Worm (Caenorhabditis elegans) whole organism, young adult: ENCODE results near the gene Y49E10.16.

Source experiments
- B0019.2 ChIP-seq: fragments of 200-800 bp; sonication (Bioruptor generic); conservative IDR thresholded peaks from 2 replicates; pipeline ENCODE4 v1.3.6; 2022; ENCODE audit warnings: missing genetic modification reagents, missing genetic modification characterization, missing compliant biosample characterization
- B0035.1 ChIP-seq: sonication (generic microtip); optimal IDR thresholded peaks from 2 replicates; lab custom pipeline; 2016; ENCODE audit warnings: missing genetic modification characterization, mild to moderate bottlenecking, missing compliant biosample characterization, missing genotype, missing genetic modification reagents
- B0336.3 ChIP-seq: fragments of 200-800 bp; sonication (Bioruptor generic); IDR thresholded peaks from 2 replicates; pipeline ENCODE4 v1.3.6; 2022; ENCODE audit warnings: missing genetic modification characterization, missing compliant biosample characterization
- F33H1.4 ChIP-seq: fragments of 200-800 bp; sonication (Bioruptor generic); IDR thresholded peaks from 2 replicates; pipeline ENCODE4 v1.3.6; 2022; ENCODE audit warnings: missing genetic modification reagents, missing genetic modification characterization, missing compliant biosample characterization
- F39B2.1 ChIP-seq: fragments of 200-800 bp; sonication (Bioruptor generic); IDR thresholded peaks from 2 replicates; pipeline ENCODE4 v1.3.6; 2022; ENCODE audit warnings: missing genetic modification reagents, missing genetic modification characterization, missing compliant biosample characterization
- F49E8.2 ChIP-seq: sonication (generic microtip); optimal IDR thresholded peaks from 3 replicates; lab custom pipeline; 2017; ENCODE audit warnings: missing genetic modification characterization, mild to moderate bottlenecking, missing compliant biosample characterization, antibody characterized with exemption, moderate library complexity; ENCODE audit not compliant: insufficient read depth
- F57C9.4 ChIP-seq: sonication (generic microtip); optimal IDR thresholded peaks from 2 replicates; lab custom pipeline; 2017; ENCODE audit warnings: mild to moderate bottlenecking, missing genetic modification characterization, missing compliant biosample characterization
- K12H6.12 ChIP-seq: fragments of 200-800 bp; sonication (Bioruptor generic); optimal IDR thresholded peaks from 2 replicates; lab custom pipeline; 2018; ENCODE audit warnings: mild to moderate bottlenecking, missing genetic modification characterization, missing compliant biosample characterization
- Y95B8A.8 ChIP-seq: fragments of 200-800 bp; sonication (Bioruptor generic); IDR thresholded peaks from 2 replicates; pipeline ENCODE4 v1.3.6; 2022; ENCODE audit warnings: missing genetic modification reagents, missing genetic modification characterization, missing compliant biosample characterization
- ama-1 ChIP-seq, 3 experiments: fragments of 150-350 bp in 1 of 3; sonication (generic microtip) in 2 of 3; optimal IDR thresholded peaks; 2 replicates each; lab custom pipeline; 2014 to 2018; ENCODE audit warnings: missing biosample characterization in 2 of 3, missing genetic modification characterization in 2 of 3, missing genetic modification reagents in 2 of 3
- atf-7 ChIP-seq: sonication (generic microtip); optimal IDR thresholded peaks from 2 replicates; lab custom pipeline; 2017; ENCODE audit warnings: mild to moderate bottlenecking, missing genetic modification characterization, missing compliant biosample characterization
- athp-1 ChIP-seq: sonication (generic microtip); optimal IDR thresholded peaks from 2 replicates; lab custom pipeline; 2017; ENCODE audit warnings: mild to moderate bottlenecking, missing genetic modification characterization, missing compliant biosample characterization
- attf-5 ChIP-seq: fragments of 200-800 bp; sonication (Bioruptor generic); optimal IDR thresholded peaks from 2 replicates; lab custom pipeline; 2018; ENCODE audit warnings: mild to moderate bottlenecking, missing genetic modification characterization, missing compliant biosample characterization
- ccch-3 ChIP-seq: fragments of 200-800 bp; sonication (Bioruptor generic); optimal IDR thresholded peaks from 2 replicates; lab custom pipeline; 2018; ENCODE audit warnings: mild to moderate bottlenecking, missing genetic modification characterization, missing compliant biosample characterization
- cebp-1 ChIP-seq, 2 experiments: fragments of 200-800 bp in 1 of 2; sonication (Bioruptor generic) in 1 of 2; sonication (generic microtip) in 1 of 2; IDR thresholded peaks in 1 of 2; optimal IDR thresholded peaks in 1 of 2; 2 replicates each; pipeline versions ENCODE4 v1.3.6 to Lab custom; 2017 to 2022; ENCODE audit warnings: missing compliant biosample characterization in 2 of 2, missing genetic modification characterization in 2 of 2, mild to moderate bottlenecking in 1 of 2, missing genetic modification reagents in 1 of 2, moderate library complexity in 1 of 2
- ceh-91 ChIP-seq: fragments of 200-800 bp; sonication (Bioruptor generic); IDR thresholded peaks from 2 replicates; pipeline ENCODE4 v1.3.6; 2022; ENCODE audit warnings: missing genetic modification reagents, missing genetic modification characterization, missing compliant biosample characterization
- die-1 ChIP-seq: sonication (generic microtip); optimal IDR thresholded peaks from 2 replicates; lab custom pipeline; 2016; ENCODE audit warnings: missing genotype, mild to moderate bottlenecking, missing genetic modification characterization, missing compliant biosample characterization
- egl-44 ChIP-seq: fragments of 200-800 bp; sonication (Bioruptor generic); IDR thresholded peaks from 2 replicates; pipeline ENCODE4 v1.3.6; 2022; ENCODE audit warnings: missing genetic modification reagents, missing genetic modification characterization, missing compliant biosample characterization
- ekl-4 ChIP-seq: fragments of 200-800 bp; sonication (Bioruptor generic); IDR thresholded peaks from 2 replicates; pipeline ENCODE4 v1.3.6; 2022; ENCODE audit warnings: missing genetic modification reagents, missing genetic modification characterization, missing compliant biosample characterization
- hmg-1.2 ChIP-seq: fragments of 200-800 bp; sonication (Bioruptor generic); IDR thresholded peaks from 2 replicates; pipeline ENCODE4 v1.3.6; 2022; ENCODE audit warnings: missing genetic modification reagents, missing genetic modification characterization, missing compliant biosample characterization
- hrde-1 ChIP-seq: sonication (generic microtip); optimal IDR thresholded peaks from 2 replicates; lab custom pipeline; 2016; ENCODE audit warnings: missing genetic modification characterization, mild to moderate bottlenecking, missing compliant biosample characterization, moderate library complexity, missing genotype, missing genetic modification reagents, borderline replicate concordance
- hsf-1 ChIP-seq: fragments of 200-800 bp; sonication (Bioruptor generic); IDR thresholded peaks from 2 replicates; pipeline ENCODE4 v1.3.6; 2022; ENCODE audit warnings: missing genetic modification reagents, missing genetic modification characterization, missing compliant biosample characterization
- lag-1 ChIP-seq: fragments of 200-800 bp; sonication (Bioruptor generic); IDR thresholded peaks from 2 replicates; pipeline ENCODE4 v1.3.6; 2022; ENCODE audit warnings: missing genetic modification reagents, missing genetic modification characterization, missing compliant biosample characterization
- let-526 ChIP-seq: fragments of 200-800 bp; sonication (Bioruptor generic); IDR thresholded peaks from 2 replicates; pipeline ENCODE4 v1.3.6; 2022; ENCODE audit warnings: missing genetic modification reagents, missing genetic modification characterization, missing compliant biosample characterization
- lir-1 ChIP-seq: fragments of 200-800 bp; sonication (Bioruptor generic); conservative IDR thresholded peaks from 2 replicates; pipeline ENCODE4 v1.3.6; 2022; ENCODE audit warnings: missing genetic modification reagents, missing genetic modification characterization, missing compliant biosample characterization
- madf-10 ChIP-seq: sonication (generic microtip); optimal IDR thresholded peaks from 2 replicates; lab custom pipeline; 2016; ENCODE audit warnings: mild to moderate bottlenecking, missing genetic modification characterization, missing compliant biosample characterization
- mxl-1 ChIP-seq: sonication (generic microtip); optimal IDR thresholded peaks from 2 replicates; lab custom pipeline; 2016; ENCODE audit warnings: missing genetic modification characterization, missing compliant biosample characterization
- nfyb-1 ChIP-seq: fragments of 200-800 bp; sonication (Bioruptor generic); IDR thresholded peaks from 2 replicates; pipeline ENCODE4 v1.3.6; 2022; ENCODE audit warnings: missing genetic modification reagents, missing genetic modification characterization, missing compliant biosample characterization
- nhr-80 ChIP-seq: sonication (generic microtip); optimal IDR thresholded peaks from 2 replicates; lab custom pipeline; 2016; ENCODE audit warnings: missing genetic modification characterization, missing compliant biosample characterization
- pha-4 ChIP-seq: fragments of 150-350 bp; sonication (generic microtip); optimal IDR thresholded peaks from 2 replicates; lab custom pipeline; 2014; ENCODE audit warnings: missing biosample characterization, missing genetic modification reagents, missing genetic modification characterization
- rcor-1 ChIP-seq: fragments of 200-800 bp; sonication (Bioruptor generic); IDR thresholded peaks from 2 replicates; pipeline ENCODE4 v1.3.6; 2022; ENCODE audit warnings: missing genetic modification reagents, missing genetic modification characterization, missing compliant biosample characterization
- rpc-1 ChIP-seq, 2 experiments: fragments of 150-350 bp in 1 of 2; sonication (generic microtip) in 1 of 2; optimal IDR thresholded peaks; 2 replicates each; lab custom pipeline; 2014 to 2018; ENCODE audit warnings: missing biosample characterization in 1 of 2, missing genetic modification characterization in 1 of 2, missing genetic modification reagents in 1 of 2, missing genotype in 1 of 2
- snpc-3.4 ChIP-seq: sonication (generic microtip); optimal IDR thresholded peaks from 2 replicates; lab custom pipeline; 2017; ENCODE audit warnings: missing genetic modification characterization, mild to moderate bottlenecking, missing compliant biosample characterization, antibody characterized with exemption, moderate library complexity, missing genotype, missing genetic modification reagents
- ztf-22 ChIP-seq: fragments of 200-800 bp; sonication (Bioruptor generic); optimal IDR thresholded peaks from 2 replicates; lab custom pipeline; 2018; ENCODE audit warnings: mild to moderate bottlenecking, missing genetic modification characterization, moderate library complexity, missing compliant biosample characterization
- ztf-28 ChIP-seq: fragments of 200-800 bp; sonication (Bioruptor generic); IDR thresholded peaks from 2 replicates; pipeline ENCODE4 v1.3.6; 2022; ENCODE audit warnings: missing genetic modification reagents, missing genetic modification characterization, missing compliant biosample characterization

Y49E10.16 gene

ce11 chrIII:12420256-12420655, 10.1 kb upstream of the Y49E10.16 start:
- TF ChIP-seq nfyb-1 (peak; percentile 60; the same call in 1 of the 2 replicates), Y95B8A.8 (no peak)
- TF ChIP-seq, all 124 proteins: peak for 1

ce11 chrIII:12421708-12422107, 8.6 kb upstream of the Y49E10.16 start, which contains the start of gene tat-1:
TSS of gene tat-1 (minus strand) at chrIII:12421718.
- TF ChIP-seq F57C9.4 (tag; lab: Kevin White, UChicago) (no peak), hmg-1.2 (GFP tag; lab: Robert Waterston, UW) (peak; percentile 58; the same call in 1 of the 2 replicates)

ce11 chrIII:12424066-12424465, 6.2 kb upstream of the Y49E10.16 start:
- TF ChIP-seq ztf-22 (no peak), F33H1.4 (GFP tag; lab: Robert Waterston, UW) (no peak), athp-1 (tag; lab: Kevin White, UChicago) (no peak), egl-44 (GFP tag; lab: Robert Waterston, UW) (no peak), let-526 (GFP tag; lab: Robert Waterston, UW) (no peak), F49E8.2 (tag; lab: Kevin White, UChicago) (no peak), ekl-4 (GFP tag; lab: Robert Waterston, UW) (no peak), B0019.2 (no peak), ceh-91 (GFP tag; lab: Robert Waterston, UW) (no peak), ccch-3 (no peak), nhr-80 (peak; percentile 69), lag-1 (GFP tag; lab: Robert Waterston, UW) (no peak), hrde-1 (tag; lab: Kevin White, UChicago) (no peak), rcor-1 (GFP tag; lab: Robert Waterston, UW) (no peak), K12H6.12 (tag; lab: Kevin White, UChicago) (no peak), lir-1 (no peak), hsf-1 (GFP tag; lab: Robert Waterston, UW) (no peak), rpc-1 (optimal IDR thresholded peaks at IDR 0.05; lab: Kevin White, UChicago) (no peak), rpc-1 (tag; optimal IDR thresholded peaks at IDR 0.05; lab: Kevin White, UChicago) (no peak), pha-4 (tag; lab: Kevin White, UChicago) (peak; percentile 71), Y95B8A.8 (no peak), ztf-28 (GFP tag; lab: Robert Waterston, UW) (no peak), attf-5 (GFP tag; lab: Kevin White, UChicago) (peak; percentile 51), B0336.3 (no peak), snpc-3.4 (tag; lab: Kevin White, UChicago) (no peak), cebp-1 (GFP tag; IDR thresholded peaks at IDR 0.05; lab: Robert Waterston, UW) (peak; percentile 90), cebp-1 (tag; optimal IDR thresholded peaks at IDR 0.05; lab: Kevin White, UChicago) (peak; percentile 92), B0035.1 (tag; lab: Kevin White, UChicago) (no peak), die-1 (tag; lab: Kevin White, UChicago) (no peak), mxl-1 (tag; lab: Kevin White, UChicago) (no peak), F39B2.1 (GFP tag; lab: Robert Waterston, UW) (no peak), atf-7 (no peak), hmg-1.2 (GFP tag; lab: Robert Waterston, UW) (peak; percentile 20; the same call in 1 of the 2 replicates)

- TF ChIP-seq madf-10 (tag; lab: Kevin White, UChicago) (no peak), ama-1 (optimal IDR thresholded peaks at IDR 0.05; lab: Kevin White, UChicago) (no peak), ama-1 (GFP tag; optimal IDR thresholded peaks at IDR 0.05; lab: Kevin White, UChicago) (peak in 1 of 2 experiments; percentile 5)
Observed at ce11 chrIII:12424663-12425062, 5.6 kb upstream of the Y49E10.16 start.
